Worm (Caenorhabditis elegans) whole organism, L3 larva: Measurements from ENCODE around the gene clec-35.

Experiments
- ceh-16 ChIP-seq: sonication (generic microtip); optimal IDR thresholded peaks from 2 replicates; lab custom pipeline; 2017; ENCODE audit warnings: missing biosample characterization, missing genetic modification characterization
- ceh-28 ChIP-seq: fragments of 150-350 bp; optimal IDR thresholded peaks from 2 replicates; lab custom pipeline; 2014; ENCODE audit warnings: missing biosample characterization, missing genetic modification reagents, missing genetic modification characterization
- lin-15B ChIP-seq: fragments of 150-350 bp; optimal IDR thresholded peaks from 2 replicates; lab custom pipeline; 2014; ENCODE audit warnings: missing biosample characterization, missing genetic modification characterization
- snpc-4 ChIP-seq: fragments of 150-350 bp; optimal IDR thresholded peaks from 2 replicates; lab custom pipeline; 2014; ENCODE audit warnings: missing biosample characterization, missing genetic modification characterization
- tbx-2 ChIP-seq: sonication (generic microtip); optimal IDR thresholded peaks from 2 replicates; lab custom pipeline; 2016; ENCODE audit warnings: mild to moderate bottlenecking, missing genetic modification characterization, missing compliant biosample characterization
- unc-39 ChIP-seq: sonication (generic microtip); optimal IDR thresholded peaks from 4 replicates; lab custom pipeline; 2017; ENCODE audit warnings: missing biosample characterization, missing genetic modification characterization
- unc-62 ChIP-seq: fragments of 150-350 bp; sonication (generic microtip); optimal IDR thresholded peaks from 4 replicates; lab custom pipeline; 2014; ENCODE audit warnings: missing biosample characterization, missing genetic modification reagents, missing genetic modification characterization
- ztf-11 ChIP-seq: fragments of 150-350 bp; optimal IDR thresholded peaks from 2 replicates; lab custom pipeline; 2014; ENCODE audit warnings: missing biosample characterization, missing genetic modification characterization
- ztf-4 ChIP-seq: fragments of 150-350 bp; optimal IDR thresholded peaks from 2 replicates; lab custom pipeline; 2014; ENCODE audit warnings: missing biosample characterization, missing genetic modification characterization

DNA sequence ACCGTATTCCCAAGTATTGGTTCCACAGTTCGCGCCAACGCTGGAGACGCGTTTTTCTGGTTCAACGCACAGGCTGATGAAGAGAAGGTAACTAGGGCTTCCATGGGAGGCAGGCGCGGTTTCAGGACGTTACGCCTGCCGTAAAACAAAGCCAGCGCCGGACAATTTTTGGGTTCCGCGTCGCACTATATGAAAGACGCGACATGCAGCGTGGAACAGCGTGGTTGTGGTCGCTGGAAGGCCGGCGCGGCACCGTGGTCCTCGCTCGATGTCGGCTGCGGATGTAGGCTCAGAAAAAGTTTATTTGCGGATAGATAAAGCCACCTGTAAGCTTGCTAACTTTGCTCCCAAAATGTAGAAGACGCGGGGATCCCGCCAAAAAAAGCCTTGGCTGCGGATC lies 15.4 kb downstream of the clec-35 start:
- TF ChIP-seq ceh-28 (tag; lab: Kevin White, UChicago) (no peak), tbx-2 (no peak), ztf-11 (tag; lab: Kevin White, UChicago) (no peak), unc-39 (tag; lab: Kevin White, UChicago) (no peak), unc-62 (no peak), ztf-4 (tag; lab: Kevin White, UChicago) (no peak), snpc-4 (tag; lab: Kevin White, UChicago) (no peak), ceh-16 (tag; lab: Kevin White, UChicago) (no peak), lin-15B (no peak)
